Fruit fly (Drosophila melanogaster) Kc167 (cell line): ENCODE data around the gene CG9582.

Source experiments
- Myc ChIP-seq: fragments of >200 bp; optimal IDR thresholded peaks from 2 replicates; lab custom pipeline; 2017; ENCODE audit warnings: missing external identifiers
- Sin3A ChIP-seq: fragments of >200 bp; optimal IDR thresholded peaks from 2 replicates; lab custom pipeline; 2018; ENCODE audit warnings: missing external identifiers
- h ChIP-seq: fragments of >200 bp; optimal IDR thresholded peaks from 3 replicates; lab custom pipeline; 2018; ENCODE audit warnings: missing external identifiers
- insv ChIP-seq: fragments of >200 bp; optimal IDR thresholded peaks from 3 replicates; lab custom pipeline; 2018; ENCODE audit warnings: missing external identifiers
- psq ChIP-seq: fragments of >200 bp; optimal IDR thresholded peaks from 2 replicates; lab custom pipeline; 2017; ENCODE audit warnings: missing external identifiers
- ttk ChIP-seq: sonication (Bioruptor generic); optimal IDR thresholded peaks from 2 replicates; lab custom pipeline; 2017; ENCODE audit warnings: missing external identifiers

The CG9582 gene

DNA sequence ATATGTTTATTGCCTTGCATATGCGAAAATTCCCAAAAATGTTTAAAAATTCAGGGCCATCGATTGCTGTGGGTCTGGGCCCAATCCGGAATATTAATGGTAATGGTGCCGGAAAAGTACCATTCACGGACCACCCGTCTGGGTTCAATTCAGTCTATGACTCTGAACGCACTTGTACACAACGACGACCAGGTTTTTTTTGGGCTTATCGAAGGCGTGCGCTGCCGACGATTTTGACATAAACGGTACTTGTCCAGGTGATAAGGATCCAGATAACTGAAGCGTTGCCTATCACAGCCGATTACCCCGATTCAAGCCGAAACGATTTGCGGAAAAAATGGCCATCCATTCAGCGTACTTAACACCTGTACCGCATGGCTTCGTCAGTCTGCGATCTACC, 40.1 kb downstream of the CG9582 start, which contains the start of gene CG9555:
Gene CG9555 (plus strand): TSS at position 153 of the 400 bp plus-strand sequence.
- TF ChIP-seq ttk (no peak), h (lab: Kevin White, UChicago) (no peak), psq (lab: Kevin White, UChicago) (no peak), insv (lab: Kevin White, UChicago) (no peak), Myc (lab: Kevin White, UChicago) (no peak), Sin3A (lab: Kevin White, UChicago) (no peak)

DNA sequence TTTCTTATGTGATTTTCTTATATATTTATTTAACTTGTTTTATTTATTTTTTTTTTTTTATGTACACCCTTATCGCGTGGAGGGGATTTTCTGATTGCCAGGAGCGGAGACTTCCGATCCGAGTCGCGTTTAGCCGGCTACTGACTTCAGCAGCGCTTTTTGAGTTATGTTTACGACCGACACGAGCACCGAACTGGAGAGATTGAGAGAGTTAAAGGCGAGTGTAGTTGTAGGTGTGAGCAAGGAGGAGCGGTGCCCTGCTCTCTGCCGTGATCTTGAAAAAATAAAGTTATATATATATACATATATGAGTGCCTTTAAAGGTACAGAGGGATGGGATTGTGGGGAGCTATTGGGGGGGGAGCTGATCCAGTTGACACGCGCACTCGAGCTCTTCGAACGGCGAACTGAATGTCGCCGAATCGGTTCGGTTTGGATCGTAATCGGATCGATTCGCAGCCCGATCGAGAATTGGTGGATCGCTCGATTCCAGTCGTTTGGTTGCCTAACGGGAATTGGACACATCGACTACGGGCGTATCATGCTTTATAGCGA, 42.5 kb downstream of the CG9582 start, which contains the start of gene rost:
Gene rost (minus strand): TSS at position 503 of the 555 bp plus-strand sequence.
- TF ChIP-seq ttk: no peak
- TF ChIP-seq h (lab: Kevin White, UChicago): no peak
- no peak for TF ChIP-seq insv (lab: Kevin White, UChicago)
- no peak for TF ChIP-seq psq (lab: Kevin White, UChicago)
- TF ChIP-seq Myc (lab: Kevin White, UChicago): no peak
- no peak for TF ChIP-seq Sin3A (lab: Kevin White, UChicago)

dm6 chr2L:8987251-8987937, 44.2 kb downstream of the CG9582 start:
- no peak for TF ChIP-seq h (lab: Kevin White, UChicago)
- TF ChIP-seq insv (lab: Kevin White, UChicago): no peak
- no peak for TF ChIP-seq ttk
- TF ChIP-seq Sin3A (lab: Kevin White, UChicago): no peak
- TF ChIP-seq psq (lab: Kevin White, UChicago): no peak
- no peak for TF ChIP-seq Myc (lab: Kevin White, UChicago)

dm6 chr2L:8984614-8985318, 46.9 kb downstream of the CG9582 start, which contains the start of gene CG13101:
Gene CG13101 (minus strand): TSS chr2L:8984872.
- TF ChIP-seq h (lab: Kevin White, UChicago) (no peak), psq (lab: Kevin White, UChicago) (no peak), insv (lab: Kevin White, UChicago) (no peak), ttk (no peak), Sin3A (lab: Kevin White, UChicago) (no peak), Myc (lab: Kevin White, UChicago) (no peak)

DNA sequence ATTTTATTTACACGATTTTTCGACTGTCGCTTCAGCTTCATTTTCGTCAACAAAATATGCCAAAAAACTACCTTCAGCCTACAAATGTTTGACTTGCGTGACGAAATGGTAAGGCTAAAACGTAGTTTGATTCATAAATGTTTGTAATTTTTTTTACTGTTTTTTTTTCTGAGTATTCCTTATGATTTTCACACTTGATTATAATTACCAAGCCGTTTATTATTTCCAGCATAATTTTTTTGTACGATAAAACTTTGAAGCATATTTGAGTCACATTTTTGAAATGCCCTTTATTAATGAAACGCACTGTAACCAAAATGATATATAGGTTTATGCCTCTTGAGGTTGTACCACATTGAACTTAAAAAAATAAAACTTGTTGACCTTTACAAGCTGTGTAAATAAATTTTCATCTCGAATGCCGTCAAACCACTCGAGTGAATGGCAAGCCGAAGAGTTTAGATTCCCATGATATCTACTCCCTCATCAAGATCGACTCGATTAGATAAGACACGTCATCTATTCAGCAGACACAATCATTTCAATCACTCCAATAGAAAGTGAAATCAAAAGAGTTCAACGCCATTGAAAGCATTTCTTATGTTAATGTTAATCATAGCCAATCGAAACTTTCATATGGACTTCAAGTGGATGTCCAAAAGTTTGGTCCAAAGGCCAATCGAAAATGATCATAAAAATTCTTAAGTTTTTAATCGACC, 48.9 kb downstream of the CG9582 start:
- TF ChIP-seq h (lab: Kevin White, UChicago) (no peak), Sin3A (lab: Kevin White, UChicago) (no peak), ttk (no peak), insv (lab: Kevin White, UChicago) (no peak), psq (lab: Kevin White, UChicago) (no peak), Myc (lab: Kevin White, UChicago) (no peak)

dm6 chr2L:8980359-8980758, 51.3 kb downstream of the CG9582 start, which contains the start of gene CG18662:
Gene CG18662 (plus strand): TSS chr2L:8980659.
- TF ChIP-seq ttk (no peak), Myc (lab: Kevin White, UChicago) (no peak), insv (lab: Kevin White, UChicago) (no peak), Sin3A (lab: Kevin White, UChicago) (no peak), h (lab: Kevin White, UChicago) (no peak), psq (lab: Kevin White, UChicago) (no peak)

DNA sequence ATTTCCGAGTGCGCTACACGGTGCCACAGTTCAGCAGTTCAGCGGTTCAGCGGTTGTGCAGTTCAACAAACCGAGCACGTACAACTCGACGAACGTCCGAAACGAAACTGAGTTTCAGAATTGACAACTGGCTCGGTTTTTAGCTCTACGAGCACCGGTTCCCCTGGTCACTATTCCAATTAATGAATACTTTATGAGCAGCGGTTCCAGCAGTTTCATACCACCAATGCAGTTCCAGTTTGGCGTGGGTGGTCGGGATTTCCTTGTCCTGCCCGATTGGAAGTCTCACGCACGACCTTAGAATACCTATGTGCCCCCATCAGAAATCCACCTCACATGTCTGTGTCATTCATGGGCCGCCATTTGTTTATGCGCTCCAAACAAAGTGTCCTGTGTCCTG, 56.3 kb downstream of the CG9582 start, which contains the start of gene CG9541:
Gene CG9541 (minus strand): TSS at position 101 of the 400 bp plus-strand sequence.
- TF ChIP-seq ttk: no peak
- no peak for TF ChIP-seq h (lab: Kevin White, UChicago)
- TF ChIP-seq psq (lab: Kevin White, UChicago): no peak
- no peak for TF ChIP-seq insv (lab: Kevin White, UChicago)
- TF ChIP-seq Sin3A (lab: Kevin White, UChicago): no peak

dm6 chr2L:8974506-8974905, 57.1 kb downstream of the CG9582 start:
- TF ChIP-seq Sin3A (lab: Kevin White, UChicago): no peak
- no peak for TF ChIP-seq h (lab: Kevin White, UChicago)
- TF ChIP-seq ttk: no peak
- TF ChIP-seq psq (lab: Kevin White, UChicago): no peak
- TF ChIP-seq Myc (lab: Kevin White, UChicago): no peak
- TF ChIP-seq insv (lab: Kevin White, UChicago): no peak
